Fruit fly (Drosophila melanogaster) whole organism, embryonic: ENCODE measurements around the gene CG34409.

Source experiments
- CG12769 ChIP-seq: fragments of 200-800 bp; sonication (Bioruptor generic); optimal IDR thresholded peaks from 2 replicates; lab custom pipeline; 2019; ENCODE audit warnings: missing biosample characterization, mild to moderate bottlenecking, missing genetic modification characterization, moderate library complexity
- CG14441 ChIP-seq: fragments of 200-800 bp; sonication (Bioruptor generic); IDR thresholded peaks from 2 replicates; pipeline ENCODE4 v1.3.6; 2022; ENCODE audit warnings: missing biosample characterization, missing genetic modification characterization
- CG16863 ChIP-seq: fragments of 200-800 bp; sonication (Bioruptor generic); optimal IDR thresholded peaks from 3 replicates; lab custom pipeline; 2016; ENCODE audit warnings: missing biosample characterization, missing genetic modification characterization
- CG17912 ChIP-seq: fragments of 200-800 bp; sonication (Bioruptor generic); optimal IDR thresholded peaks from 2 replicates; lab custom pipeline; 2018; ENCODE audit warnings: missing biosample characterization, mild to moderate bottlenecking, missing genetic modification characterization
- CG18619 ChIP-seq: fragments of 200-800 bp; sonication (Bioruptor generic); optimal IDR thresholded peaks from 3 replicates; lab custom pipeline; 2017; ENCODE audit warnings: missing biosample characterization, mild to moderate bottlenecking, missing genetic modification characterization
- CG30020 ChIP-seq: fragments of 200-800 bp; optimal IDR thresholded peaks from 2 replicates; lab custom pipeline; 2019; ENCODE audit warnings: missing biosample characterization, mild to moderate bottlenecking, missing genetic modification characterization, moderate library complexity
- CG34376 ChIP-seq: fragments of 200-800 bp; sonication (Bioruptor generic); optimal IDR thresholded peaks from 2 replicates; lab custom pipeline; 2018; ENCODE audit warnings: missing biosample characterization, mild to moderate bottlenecking, missing genetic modification characterization
- CG43689 ChIP-seq: fragments of 200-800 bp; sonication (Bioruptor generic); IDR thresholded peaks from 2 replicates; pipeline ENCODE4 v1.3.6; 2022; ENCODE audit warnings: missing biosample characterization, missing genetic modification characterization
- CG6689 ChIP-seq: fragments of 200-800 bp; sonication (Bioruptor generic); IDR thresholded peaks from 2 replicates; pipeline ENCODE4 v1.3.6; 2022; ENCODE audit warnings: missing biosample characterization, missing genetic modification characterization
- CG7372 ChIP-seq: fragments of 200-800 bp; sonication (Bioruptor generic); IDR thresholded peaks from 2 replicates; pipeline ENCODE4 v1.3.6; 2022; ENCODE audit warnings: missing biosample characterization, missing genetic modification characterization
- CG9932 ChIP-seq: fragments of 200-800 bp; sonication (Bioruptor generic); IDR thresholded peaks from 2 replicates; pipeline ENCODE4 v1.3.6; 2022; ENCODE audit warnings: missing biosample characterization, missing genetic modification characterization
- Dp ChIP-seq: fragments of 200-800 bp; sonication (Bioruptor generic); optimal IDR thresholded peaks from 2 replicates; lab custom pipeline; 2018; ENCODE audit warnings: missing biosample characterization, mild to moderate bottlenecking, missing genetic modification characterization, moderate library complexity
- E2f1 ChIP-seq: fragments of 200-800 bp; sonication (Bioruptor generic); IDR thresholded peaks from 2 replicates; pipeline ENCODE4 v1.3.6; 2022; ENCODE audit warnings: missing biosample characterization, missing genetic modification characterization
- ERR ChIP-seq: fragments of 200-800 bp; sonication (Bioruptor generic); optimal IDR thresholded peaks from 2 replicates; lab custom pipeline; 2016; ENCODE audit warnings: missing biosample characterization, missing genetic modification characterization
- Elba2 ChIP-seq: fragments of 200-800 bp; sonication (Bioruptor generic); optimal IDR thresholded peaks from 3 replicates; lab custom pipeline; 2016; ENCODE audit warnings: missing biosample characterization, missing genetic modification characterization
- Gsc ChIP-seq: fragments of 200-800 bp; sonication (Bioruptor generic); IDR thresholded peaks from 2 replicates; pipeline ENCODE4 v1.3.6; 2022; ENCODE audit warnings: missing biosample characterization, missing genetic modification characterization
- Hey ChIP-seq: fragments of 200-800 bp; sonication (Bioruptor generic); optimal IDR thresholded peaks from 3 replicates; lab custom pipeline; 2018; ENCODE audit warnings: missing biosample characterization, mild to moderate bottlenecking, missing genetic modification characterization
- Jarid2 ChIP-seq: fragments of 200-800 bp; sonication (Bioruptor generic); optimal IDR thresholded peaks from 3 replicates; lab custom pipeline; 2017; ENCODE audit warnings: mild to moderate bottlenecking, missing biosample characterization, missing genetic modification reagents, missing genetic modification characterization
- Mes4 ChIP-seq: fragments of 200-800 bp; sonication (Bioruptor generic); optimal IDR thresholded peaks from 2 replicates; lab custom pipeline; 2016; ENCODE audit warnings: missing biosample characterization, missing genetic modification characterization
- Optix ChIP-seq: fragments of 200-800 bp; sonication (Bioruptor generic); IDR thresholded peaks from 3 replicates; pipeline ENCODE4 v1.3.6; 2022; ENCODE audit warnings: missing biosample characterization, missing genetic modification characterization
- Scr ChIP-seq: fragments of 200-800 bp; sonication (Bioruptor generic); IDR thresholded peaks from 2 replicates; pipeline ENCODE4 v1.3.6; 2022; ENCODE audit warnings: missing biosample characterization, missing genetic modification characterization; ENCODE audit not compliant: partially characterized antibody
- Taf1 ChIP-seq: fragments of 200-800 bp; sonication (Bioruptor generic); IDR thresholded peaks from 2 replicates; pipeline ENCODE4 v1.3.6; 2022; ENCODE audit warnings: missing biosample characterization, missing genetic modification characterization
- Xbp1 ChIP-seq: fragments of 200-800 bp; sonication (Bioruptor generic); optimal IDR thresholded peaks from 3 replicates; lab custom pipeline; 2016; ENCODE audit warnings: missing biosample characterization, mild to moderate bottlenecking, missing genetic modification characterization
- Xrp1 ChIP-seq: fragments of 200-800 bp; sonication (Bioruptor generic); IDR thresholded peaks from 2 replicates; pipeline ENCODE4 v1.3.6; 2022; ENCODE audit warnings: missing biosample characterization, missing genetic modification characterization
- ac ChIP-seq: fragments of 200-800 bp; sonication (Bioruptor generic); optimal IDR thresholded peaks from 3 replicates; lab custom pipeline; 2017; ENCODE audit warnings: missing biosample characterization, mild to moderate bottlenecking, missing genetic modification characterization
- ase ChIP-seq: fragments of 200-800 bp; sonication (Bioruptor generic); IDR thresholded peaks from 3 replicates; pipeline ENCODE4 v1.3.6; 2022; ENCODE audit warnings: missing biosample characterization, missing genetic modification characterization
- az2 ChIP-seq: fragments of 200-800 bp; sonication (Bioruptor generic); optimal IDR thresholded peaks from 3 replicates; lab custom pipeline; 2016; ENCODE audit warnings: missing biosample characterization, missing genetic modification characterization
- cato ChIP-seq: fragments of 200-800 bp; sonication (Bioruptor generic); optimal IDR thresholded peaks from 2 replicates; lab custom pipeline; 2016; ENCODE audit warnings: missing biosample characterization, missing genetic modification characterization, borderline replicate concordance
- danr ChIP-seq: fragments of 200-800 bp; sonication (Bioruptor generic); IDR thresholded peaks from 2 replicates; pipeline ENCODE4 v1.3.6; 2022; ENCODE audit warnings: missing biosample characterization, missing genetic modification characterization
- dati ChIP-seq: fragments of 200-800 bp; sonication (Bioruptor generic); IDR thresholded peaks from 2 replicates; pipeline ENCODE4 v1.3.6; 2022; ENCODE audit warnings: missing biosample characterization, missing genetic modification characterization
- disco-r ChIP-seq: fragments of 200-800 bp; sonication (Bioruptor generic); optimal IDR thresholded peaks from 2 replicates; lab custom pipeline; 2016; ENCODE audit warnings: missing biosample characterization, missing genetic modification characterization
- dm ChIP-seq: fragments of 200-800 bp; sonication (Bioruptor generic); optimal IDR thresholded peaks from 3 replicates; lab custom pipeline; 2016; ENCODE audit warnings: missing biosample characterization, missing genetic modification characterization
- dmrt11E ChIP-seq: fragments of 200-800 bp; sonication (Bioruptor generic); optimal IDR thresholded peaks from 3 replicates; lab custom pipeline; 2018; ENCODE audit warnings: missing biosample characterization, mild to moderate bottlenecking, missing genetic modification characterization, moderate library complexity
- exex ChIP-seq: fragments of 200-800 bp; sonication (Bioruptor generic); optimal IDR thresholded peaks from 4 replicates; lab custom pipeline; 2018; ENCODE audit warnings: missing biosample characterization, mild to moderate bottlenecking, missing genetic modification characterization, moderate library complexity
- eyg ChIP-seq: fragments of 200-800 bp; sonication (Bioruptor generic); optimal IDR thresholded peaks from 3 replicates; lab custom pipeline; 2016; ENCODE audit warnings: missing biosample characterization, missing genetic modification characterization
- fu2 ChIP-seq: fragments of 200-800 bp; sonication (Bioruptor generic); optimal IDR thresholded peaks from 2 replicates; lab custom pipeline; 2016; ENCODE audit warnings: missing biosample characterization, missing genetic modification characterization
- gsb-n ChIP-seq: fragments of 200-800 bp; sonication (Bioruptor generic); optimal IDR thresholded peaks from 3 replicates; lab custom pipeline; 2018; ENCODE audit warnings: missing biosample characterization, mild to moderate bottlenecking, missing genetic modification characterization
- nerfin-2 ChIP-seq: fragments of 200-800 bp; sonication (Bioruptor generic); IDR thresholded peaks from 2 replicates; pipeline ENCODE4 v1.3.6; 2022; ENCODE audit warnings: missing biosample characterization, missing genetic modification characterization; ENCODE audit not compliant: partially characterized antibody
- odd ChIP-seq: fragments of 200-800 bp; sonication (Bioruptor generic); optimal IDR thresholded peaks from 2 replicates; lab custom pipeline; 2017; ENCODE audit warnings: missing biosample characterization, mild to moderate bottlenecking, missing genetic modification characterization
- pfk ChIP-seq: fragments of 200-800 bp; sonication (Bioruptor generic); optimal IDR thresholded peaks from 2 replicates; lab custom pipeline; 2018; ENCODE audit warnings: missing biosample characterization, mild to moderate bottlenecking, missing genetic modification characterization, moderate library complexity
- pnt ChIP-seq: fragments of 200-800 bp; sonication (Bioruptor generic); optimal IDR thresholded peaks from 3 replicates; lab custom pipeline; 2016; ENCODE audit warnings: missing biosample characterization, missing genetic modification characterization
- shn ChIP-seq: fragments of 200-800 bp; sonication (Bioruptor generic); optimal IDR thresholded peaks from 3 replicates; lab custom pipeline; 2016; ENCODE audit warnings: missing biosample characterization, missing genetic modification characterization
- sima ChIP-seq: fragments of 200-800 bp; sonication (Bioruptor generic); optimal IDR thresholded peaks from 2 replicates; lab custom pipeline; 2016; ENCODE audit warnings: missing biosample characterization, missing genetic modification characterization
- sna ChIP-seq: fragments of 200-800 bp; sonication (Bioruptor generic); IDR thresholded peaks from 2 replicates; pipeline ENCODE4 v1.3.6; 2022; ENCODE audit warnings: missing biosample characterization, missing genetic modification characterization; ENCODE audit not compliant: partially characterized antibody
- stc ChIP-seq: fragments of 200-800 bp; sonication (Bioruptor generic); IDR thresholded peaks from 2 replicates; pipeline ENCODE4 v1.3.6; 2022; ENCODE audit warnings: missing biosample characterization, missing genetic modification characterization
- toy ChIP-seq: fragments of 200-800 bp; sonication (Bioruptor generic); IDR thresholded peaks from 2 replicates; pipeline ENCODE4 v1.3.6; 2022; ENCODE audit warnings: missing biosample characterization, missing genetic modification characterization
- ttk ChIP-seq: fragments of 200-800 bp; sonication (Bioruptor generic); IDR thresholded peaks from 2 replicates; pipeline ENCODE4 v2.1.2; 2022; ENCODE audit warnings: missing biosample characterization, missing genetic modification characterization
- zen2 ChIP-seq: fragments of 200-800 bp; sonication (Bioruptor generic); IDR thresholded peaks from 3 replicates; pipeline ENCODE4 v1.3.6; 2022; ENCODE audit warnings: missing biosample characterization, missing genetic modification characterization; ENCODE audit not compliant: partially characterized antibody

Gene CG34409

dm6 chr3R:9767620-9768592, 21.7 kb upstream of the CG34409 start, which contains the start of gene Naa80 (continued):
- peak; percentile 44 for TF ChIP-seq cato
- TF ChIP-seq Xrp1 = peak; percentile 59; the same call in 1 of the 2 replicates
- TF ChIP-seq CG30020 (tag; lab: Kevin White, UChicago) = peak; percentile 9
- no peak for TF ChIP-seq dati
- TF ChIP-seq dm (GFP tag; lab: Kevin White, UChicago) = peak; percentile 67
- TF ChIP-seq sna (GFP tag; lab: Robert Waterston, UW) = no peak
- no peak for TF ChIP-seq Elba2
- TF ChIP-seq ttk (GFP tag; lab: Robert Waterston, UW) = peak; percentile 46
- peak; percentile 58; the same call in 1 of the 2 replicates for TF ChIP-seq E2f1
- no peak for TF ChIP-seq Jarid2
- TF ChIP-seq disco-r (GFP tag; lab: Kevin White, UChicago) = peak; percentile 7
- TF ChIP-seq pfk (GFP tag; lab: Kevin White, UChicago) = no peak
- peak; percentile 50 for TF ChIP-seq CG34376
- TF ChIP-seq CG6689 (GFP tag; lab: Robert Waterston, UW) = no peak
- peak; percentile 87 for TF ChIP-seq CG9932
- no peak for TF ChIP-seq Taf1 (GFP tag; lab: Robert Waterston, UW)
- peak; percentile 59 for TF ChIP-seq eyg (GFP tag; lab: Kevin White, UChicago)
- TF ChIP-seq shn (GFP tag; lab: Kevin White, UChicago) = peak; percentile 67
- TF ChIP-seq az2 (GFP tag; lab: Kevin White, UChicago) = peak; percentile 44
- TF ChIP-seq CG12769 = peak; percentile 88
- no peak for TF ChIP-seq CG7372 (GFP tag; lab: Robert Waterston, UW)
- no peak for TF ChIP-seq ac
- TF ChIP-seq Xbp1 (GFP tag; lab: Kevin White, UChicago) = peak; percentile 73
- TF ChIP-seq Optix (GFP tag; lab: Robert Waterston, UW) = no peak
- TF ChIP-seq Scr (GFP tag; lab: Robert Waterston, UW) = peak; percentile 44; the same call in 1 of the 2 replicates
- peak; percentile 16 for TF ChIP-seq dmrt11E (tag; lab: Kevin White, UChicago)
- peak; percentile 49 for TF ChIP-seq exex (tag; lab: Kevin White, UChicago)
- peak; percentile 47; the same call in 1 of the 2 replicates for TF ChIP-seq nerfin-2 (GFP tag; lab: Robert Waterston, UW)
- TF ChIP-seq danr (GFP tag; lab: Robert Waterston, UW) = 0 out of 2 replicates have a peak, but pooled peaks have one; percentile 6
- no peak for TF ChIP-seq Gsc (GFP tag; lab: Robert Waterston, UW)
- no peak for TF ChIP-seq gsb-n (tag; lab: Kevin White, UChicago)
- peak; percentile 86 for TF ChIP-seq fu2
- TF ChIP-seq ase (GFP tag; lab: Robert Waterston, UW) = 0 out of 3 replicates have a peak, but pooled peaks have one; percentile 34
- TF ChIP-seq pnt (GFP tag; lab: Kevin White, UChicago) = peak; percentile 44
- TF ChIP-seq toy (GFP tag; lab: Robert Waterston, UW) = no peak; the same call in 1 of the 2 replicates
- peak; percentile 82 for TF ChIP-seq ERR (GFP tag; lab: Kevin White, UChicago)
- peak; percentile 54 for TF ChIP-seq CG18619 (GFP tag; lab: Kevin White, UChicago)
- TF ChIP-seq CG17912 (GFP tag; lab: Kevin White, UChicago) = peak; percentile 82
- no peak for TF ChIP-seq stc (GFP tag; lab: Robert Waterston, UW)
- no peak for TF ChIP-seq zen2 (GFP tag; lab: Robert Waterston, UW)
- TF ChIP-seq Dp (GFP tag; lab: Kevin White, UChicago) = peak; percentile 83
- no peak for TF ChIP-seq sima (GFP tag; lab: Kevin White, UChicago)
- TF ChIP-seq odd (GFP tag; lab: Kevin White, UChicago) = no peak
- TF ChIP-seq Mes4 = peak; percentile 45
- TF ChIP-seq Hey (tag; lab: Kevin White, UChicago) = peak; percentile 14
- TF ChIP-seq CG14441 (GFP tag; lab: Robert Waterston, UW) = peak; percentile 35; the same call in 1 of the 2 replicates
- no peak for TF ChIP-seq CG43689 (GFP tag; lab: Robert Waterston, UW)
- TF ChIP-seq CG16863 = peak; percentile 27
